Fruit fly (Drosophila melanogaster) whole organism, prepupa: ENCODE measurements around the gene crn.

ENCODE experiments used
- Blimp-1 ChIP-seq: fragments of 200-800 bp; sonication (Bioruptor generic); optimal IDR thresholded peaks from 3 replicates; lab custom pipeline; 2017; ENCODE audit warnings: missing biosample characterization, missing genetic modification characterization, mild to moderate bottlenecking, moderate library complexity, missing genetic modification reagents
- CG10631 ChIP-seq: fragments of 200-800 bp; sonication (Bioruptor generic); optimal IDR thresholded peaks from 2 replicates; lab custom pipeline; 2016; ENCODE audit warnings: missing biosample characterization, missing genetic modification characterization
- CG11294 ChIP-seq: fragments of 200-800 bp; sonication (Bioruptor generic); IDR thresholded peaks from 2 replicates; pipeline ENCODE4 v1.3.6; 2022; ENCODE audit warnings: missing biosample characterization, missing genetic modification characterization
- CG11762 ChIP-seq: fragments of 200-800 bp; sonication (Bioruptor generic); optimal IDR thresholded peaks from 3 replicates; lab custom pipeline; 2016; ENCODE audit warnings: missing biosample characterization, missing genetic modification characterization; ENCODE audit not compliant: insufficient read depth
- CG16779 ChIP-seq: fragments of 200-800 bp; sonication (Bioruptor generic); optimal IDR thresholded peaks from 3 replicates; lab custom pipeline; 2017; ENCODE audit warnings: missing biosample characterization, mild to moderate bottlenecking, missing genetic modification characterization
- CG3032 ChIP-seq: fragments of 200-800 bp; optimal IDR thresholded peaks from 2 replicates; lab custom pipeline; 2019; ENCODE audit warnings: missing biosample characterization, mild to moderate bottlenecking, missing genetic modification characterization, moderate library complexity
- CG31627 ChIP-seq: fragments of 200-800 bp; sonication (Bioruptor generic); optimal IDR thresholded peaks from 3 replicates; lab custom pipeline; 2016; ENCODE audit warnings: missing biosample characterization, missing genetic modification characterization
- CG32006 ChIP-seq: fragments of 200-800 bp; sonication (Bioruptor generic); optimal IDR thresholded peaks from 3 replicates; lab custom pipeline; 2017; ENCODE audit warnings: missing biosample characterization, mild to moderate bottlenecking, missing genetic modification characterization
- CG34406 ChIP-seq: fragments of 200-800 bp; sonication (Bioruptor generic); optimal IDR thresholded peaks from 3 replicates; lab custom pipeline; 2016; ENCODE audit warnings: missing biosample characterization, missing genetic modification characterization
- CG3919 ChIP-seq: fragments of 200-800 bp; sonication (Bioruptor generic); optimal IDR thresholded peaks from 3 replicates; lab custom pipeline; 2016; ENCODE audit warnings: missing biosample characterization, missing genetic modification characterization
- CG4318 ChIP-seq: fragments of 200-800 bp; sonication (Bioruptor generic); optimal IDR thresholded peaks from 3 replicates; lab custom pipeline; 2017; ENCODE audit warnings: missing biosample characterization, mild to moderate bottlenecking, missing genetic modification characterization
- CG6163 ChIP-seq: fragments of 200-800 bp; sonication (Bioruptor generic); IDR thresholded peaks from 3 replicates; pipeline ENCODE4 v1.3.6; 2022; ENCODE audit warnings: missing biosample characterization, missing genetic modification characterization
- CG6276 ChIP-seq: fragments of 200-800 bp; sonication (Bioruptor generic); optimal IDR thresholded peaks from 2 replicates; lab custom pipeline; 2017; ENCODE audit warnings: missing biosample characterization, mild to moderate bottlenecking, missing genetic modification characterization
- CG6854 ChIP-seq: fragments of 200-800 bp; sonication (Bioruptor generic); optimal IDR thresholded peaks from 2 replicates; lab custom pipeline; 2017; ENCODE audit warnings: missing biosample characterization, mild to moderate bottlenecking, missing genetic modification characterization
- CG7368 ChIP-seq: fragments of 200-800 bp; sonication (Bioruptor generic); optimal IDR thresholded peaks from 3 replicates; lab custom pipeline; 2016; ENCODE audit warnings: missing biosample characterization, missing genetic modification characterization
- CG8119 ChIP-seq: fragments of 200-800 bp; sonication (Bioruptor generic); IDR thresholded peaks from 3 replicates; pipeline ENCODE4 v1.3.6; 2022; ENCODE audit warnings: missing biosample characterization, missing genetic modification characterization
- CG8319 ChIP-seq: fragments of 200-800 bp; sonication (Bioruptor generic); optimal IDR thresholded peaks from 3 replicates; lab custom pipeline; 2016; ENCODE audit warnings: missing biosample characterization, missing genetic modification characterization
- CG8632 ChIP-seq: fragments of 200-800 bp; sonication (Bioruptor generic); optimal IDR thresholded peaks from 3 replicates; lab custom pipeline; 2016; ENCODE audit warnings: missing biosample characterization, missing genetic modification characterization
- Eip75B ChIP-seq: fragments of 200-800 bp; sonication (Bioruptor generic); optimal IDR thresholded peaks from 3 replicates; lab custom pipeline; 2016; ENCODE audit warnings: missing biosample characterization, missing genetic modification characterization
- Eip78C ChIP-seq: fragments of 200-800 bp; sonication (Bioruptor generic); peaks from one replicate; lab custom pipeline; 2016; ENCODE audit warnings: missing biosample characterization, missing genetic modification characterization
- Eip93F ChIP-seq: fragments of 200-800 bp; sonication (Bioruptor generic); optimal IDR thresholded peaks from 2 replicates; lab custom pipeline; 2016; ENCODE audit warnings: missing biosample characterization, mild to moderate bottlenecking, missing genetic modification characterization
- Ets21C ChIP-seq: fragments of 200-800 bp; sonication (Bioruptor generic); optimal IDR thresholded peaks from 3 replicates; lab custom pipeline; 2016; ENCODE audit warnings: missing biosample characterization, missing genetic modification characterization
- Ets96B ChIP-seq: fragments of 200-800 bp; optimal IDR thresholded peaks from 2 replicates; lab custom pipeline; 2019; ENCODE audit warnings: missing biosample characterization, mild to moderate bottlenecking, missing genetic modification characterization, moderate library complexity
- Hr38 ChIP-seq: sonication (Bioruptor generic); optimal IDR thresholded peaks from 2 replicates; lab custom pipeline; 2016; ENCODE audit warnings: missing biosample characterization, missing genetic modification characterization
- Hr39 ChIP-seq: fragments of 200-800 bp; sonication (Bioruptor generic); optimal IDR thresholded peaks from 2 replicates; lab custom pipeline; 2016; ENCODE audit warnings: missing biosample characterization, missing genetic modification characterization
- Hr4 ChIP-seq: fragments of 200-800 bp; sonication (Bioruptor generic); optimal IDR thresholded peaks from 3 replicates; lab custom pipeline; 2016; ENCODE audit warnings: missing biosample characterization, missing genetic modification characterization
- Lpt ChIP-seq: fragments of 200-800 bp; sonication (Bioruptor generic); optimal IDR thresholded peaks from 3 replicates; lab custom pipeline; 2016; ENCODE audit warnings: missing biosample characterization, missing genetic modification characterization
- Met ChIP-seq: fragments of 200-800 bp; sonication (Bioruptor generic); optimal IDR thresholded peaks from 3 replicates; lab custom pipeline; 2016; ENCODE audit warnings: missing biosample characterization, missing genetic modification characterization
- OdsH ChIP-seq: fragments of 200-800 bp; sonication (Bioruptor generic); optimal IDR thresholded peaks from 3 replicates; lab custom pipeline; 2016; ENCODE audit warnings: missing biosample characterization, missing genetic modification characterization
- Smox ChIP-seq: fragments of 200-800 bp; sonication (Bioruptor generic); optimal IDR thresholded peaks from 3 replicates; lab custom pipeline; 2016; ENCODE audit warnings: missing biosample characterization, missing genetic modification characterization
- Sox102F ChIP-seq: fragments of 200-800 bp; sonication (Bioruptor generic); optimal IDR thresholded peaks from 2 replicates; lab custom pipeline; 2016; ENCODE audit warnings: missing biosample characterization, mild to moderate bottlenecking, missing genetic modification characterization
- Sox14 ChIP-seq: fragments of 200-800 bp; sonication (Bioruptor generic); optimal IDR thresholded peaks from 3 replicates; lab custom pipeline; 2016; ENCODE audit warnings: missing biosample characterization, missing genetic modification characterization
- Sox15 ChIP-seq: fragments of 200-800 bp; sonication (Bioruptor generic); optimal IDR thresholded peaks from 3 replicates; lab custom pipeline; 2016; ENCODE audit warnings: missing biosample characterization, missing genetic modification characterization
- achi ChIP-seq: fragments of 200-800 bp; sonication (Bioruptor generic); optimal IDR thresholded peaks from 3 replicates; lab custom pipeline; 2016; ENCODE audit warnings: missing biosample characterization, missing genetic modification characterization
- acj6 ChIP-seq: fragments of 200-800 bp; sonication (Bioruptor generic); optimal IDR thresholded peaks from 3 replicates; lab custom pipeline; 2016; ENCODE audit warnings: missing biosample characterization, missing genetic modification characterization
- cyc ChIP-seq: fragments of 200-800 bp; sonication (Bioruptor generic); optimal IDR thresholded peaks from 3 replicates; lab custom pipeline; 2016; ENCODE audit warnings: missing biosample characterization, missing genetic modification characterization
- dac ChIP-seq: fragments of 200-800 bp; sonication (Bioruptor generic); optimal IDR thresholded peaks from 2 replicates; lab custom pipeline; 2017; ENCODE audit warnings: missing biosample characterization, mild to moderate bottlenecking, missing genetic modification characterization
- dsx ChIP-seq: fragments of 200-800 bp; optimal IDR thresholded peaks from 3 replicates; lab custom pipeline; 2019; ENCODE audit warnings: missing biosample characterization, mild to moderate bottlenecking, missing genetic modification characterization, moderate library complexity; ENCODE audit not compliant: poor library complexity, severe bottlenecking
- eg ChIP-seq: fragments of 200-800 bp; sonication (Bioruptor generic); IDR thresholded peaks from 3 replicates; pipeline ENCODE4 v1.3.6; 2022; ENCODE audit warnings: missing biosample characterization, missing genetic modification characterization
- fd59A ChIP-seq: fragments of 200-800 bp; sonication (Bioruptor generic); optimal IDR thresholded peaks from 2 replicates; lab custom pipeline; 2017; ENCODE audit warnings: missing biosample characterization, mild to moderate bottlenecking, missing genetic modification characterization, missing genetic modification reagents
- fkh ChIP-seq: fragments of 200-800 bp; sonication (Bioruptor generic); optimal IDR thresholded peaks from 3 replicates; lab custom pipeline; 2017; ENCODE audit warnings: missing biosample characterization, mild to moderate bottlenecking, missing genetic modification characterization, moderate library complexity
- lz ChIP-seq: fragments of 200-800 bp; sonication (Bioruptor generic); optimal IDR thresholded peaks from 3 replicates; lab custom pipeline; 2016; ENCODE audit warnings: missing biosample characterization, missing genetic modification characterization
- salr ChIP-seq, 2 experiments: fragments of 200-800 bp; sonication (Bioruptor generic); optimal IDR thresholded peaks; 3 replicates each; lab custom pipeline; 2016 to 2018; ENCODE audit warnings: missing biosample characterization in 2 of 2, missing genetic modification characterization in 2 of 2, mild to moderate bottlenecking in 1 of 2
- spab ChIP-seq: fragments of 200-800 bp; sonication (Bioruptor generic); optimal IDR thresholded peaks from 2 replicates; lab custom pipeline; 2017; ENCODE audit warnings: missing biosample characterization, mild to moderate bottlenecking, missing genetic modification characterization, missing genetic modification reagents
- ss ChIP-seq, 2 experiments: fragments of 200-800 bp; sonication (Bioruptor generic); optimal IDR thresholded peaks; 2 replicates in 1 of 2; 3 replicates in 1 of 2; lab custom pipeline; 2017 to 2018; ENCODE audit warnings: mild to moderate bottlenecking in 2 of 2, missing biosample characterization in 2 of 2, missing genetic modification characterization in 2 of 2, moderate library complexity in 1 of 2
- svp ChIP-seq: fragments of 200-800 bp; sonication (Bioruptor generic); peaks from one replicate; lab custom pipeline; 2016; ENCODE audit warnings: missing biosample characterization, missing genetic modification characterization
- vri ChIP-seq: fragments of 200-800 bp; sonication (Bioruptor generic); optimal IDR thresholded peaks from 3 replicates; lab custom pipeline; 2016; ENCODE audit warnings: missing biosample characterization, mild to moderate bottlenecking, missing genetic modification characterization

The crn gene

dm6 chrX:2249763-2250162 is at the start of gene crn:
TSS of gene crn (minus strand) at chrX:2249983.
- no peak for TF ChIP-seq salr (GFP tag; optimal IDR thresholded peaks at IDR 0.05; lab: Kevin White, UChicago)
- TF ChIP-seq CG6163 (GFP tag; lab: Robert Waterston, UW) = no peak
- TF ChIP-seq Ets21C (GFP tag; lab: Kevin White, UChicago) = no peak
- TF ChIP-seq CG32006 = no peak
- TF ChIP-seq Eip93F = no peak
- TF ChIP-seq CG31627 = no peak
- no peak for TF ChIP-seq cyc
- TF ChIP-seq Eip75B (GFP tag; lab: Kevin White, UChicago) = no peak
- no peak for TF ChIP-seq achi (GFP tag; lab: Kevin White, UChicago)
- TF ChIP-seq Lpt = no peak
- TF ChIP-seq Sox102F (GFP tag; lab: Kevin White, UChicago) = no peak
- no peak for TF ChIP-seq Sox15 (GFP tag; lab: Kevin White, UChicago)
- TF ChIP-seq CG8119 (GFP tag; lab: Robert Waterston, UW) = no peak

DNA sequence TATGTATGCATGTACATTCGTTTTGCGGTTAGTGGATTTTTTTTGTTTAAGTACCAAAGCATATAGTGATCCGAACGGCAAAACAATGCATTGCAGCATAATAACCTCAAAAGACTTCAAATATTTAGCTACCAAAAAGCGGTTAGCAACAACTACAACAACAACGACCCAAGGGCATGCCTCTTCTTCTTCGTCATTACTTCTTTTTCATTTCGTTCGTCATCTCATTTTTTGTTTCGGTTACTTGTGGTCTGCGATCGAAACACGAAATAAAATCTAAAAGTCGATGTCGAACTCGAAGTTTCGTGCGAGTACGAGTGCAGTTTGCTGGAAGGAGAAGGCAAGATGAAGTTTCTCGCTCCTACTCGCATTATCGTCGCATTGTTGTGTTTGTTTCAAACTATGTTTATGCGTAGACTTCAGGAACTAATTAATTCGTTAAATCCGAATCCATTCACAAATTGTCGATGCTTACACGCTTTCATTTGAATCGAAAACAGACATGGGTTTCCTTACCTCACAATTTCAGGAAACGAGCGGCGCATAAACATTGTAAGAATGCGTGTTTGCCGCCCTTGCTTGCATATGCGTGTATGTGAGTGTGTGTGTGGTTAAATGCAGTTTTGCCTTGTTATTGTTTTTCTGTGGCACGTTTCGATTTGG is 49.1 kb upstream of the crn start:
- TF ChIP-seq dac (peak; percentile 76), Hr38 (GFP tag; lab: Kevin White, UChicago) (no peak), OdsH (peak; percentile 89), CG32006 (peak; percentile 84), Smox (GFP tag; lab: Kevin White, UChicago) (peak; percentile 88), eg (GFP tag; lab: Robert Waterston, UW) (peak; percentile 94), CG31627 (peak; percentile 86), CG16779 (tag; lab: Kevin White, UChicago) (peak; percentile 89), CG11762 (GFP tag; lab: Kevin White, UChicago) (peak; percentile 85), spab (GFP tag; lab: Kevin White, UChicago) (peak; percentile 85), CG34406 (peak; percentile 89), fd59A (peak; percentile 84), salr (GFP tag; optimal IDR thresholded peaks at IDR 0.05; lab: Kevin White, UChicago) (peak; percentile 79 to 91), Eip75B (GFP tag; lab: Kevin White, UChicago) (peak; percentile 95), CG4318 (GFP tag; lab: Kevin White, UChicago) (peak; percentile 63), Ets21C (GFP tag; lab: Kevin White, UChicago) (peak; percentile 84), CG6276 (GFP tag; lab: Kevin White, UChicago) (peak; percentile 79), achi (GFP tag; lab: Kevin White, UChicago) (peak; percentile 87), svp (GFP tag; lab: Kevin White, UChicago) (peak; percentile 97), CG6854 (peak; percentile 91), Eip78C (GFP tag; lab: Kevin White, UChicago) (peak; percentile 99), Eip93F (peak; percentile 81), Ets96B (peak; percentile 93), CG3032 (peak; percentile 93), CG3919 (GFP tag; lab: Kevin White, UChicago) (peak; percentile 95), CG8319 (GFP tag; lab: Kevin White, UChicago) (peak; percentile 86), Hr4 (GFP tag; lab: Kevin White, UChicago) (peak; percentile 80), Sox102F (GFP tag; lab: Kevin White, UChicago) (peak; percentile 93), Hr39 (GFP tag; lab: Kevin White, UChicago) (peak; percentile 89), CG10631 (GFP tag; lab: Kevin White, UChicago) (peak; percentile 89), ss (GFP tag; optimal IDR thresholded peaks at IDR 0.05; lab: Kevin White, UChicago) (peak; percentile 95), Met (GFP tag; lab: Kevin White, UChicago) (peak; percentile 92), Lpt (peak; percentile 85), vri (GFP tag; lab: Kevin White, UChicago) (peak; percentile 93), dsx (peak; percentile 95), lz (GFP tag; lab: Kevin White, UChicago) (peak; percentile 92), CG8632 (GFP tag; lab: Kevin White, UChicago) (peak; percentile 91), fkh (GFP tag; lab: Kevin White, UChicago) (peak; percentile 44), CG6163 (GFP tag; lab: Robert Waterston, UW) (peak; percentile 97), acj6 (GFP tag; lab: Kevin White, UChicago) (peak; percentile 90), CG7368 (GFP tag; lab: Kevin White, UChicago) (peak; percentile 96), Sox15 (GFP tag; lab: Kevin White, UChicago) (peak; percentile 70), Blimp-1 (GFP tag; lab: Kevin White, UChicago) (peak; percentile 77), Sox14 (peak; percentile 92), CG11294 (GFP tag; lab: Robert Waterston, UW) (peak; percentile 75)
